Fruit fly (Drosophila melanogaster): Measurements from ENCODE around the gene HDAC4.

DNA sequence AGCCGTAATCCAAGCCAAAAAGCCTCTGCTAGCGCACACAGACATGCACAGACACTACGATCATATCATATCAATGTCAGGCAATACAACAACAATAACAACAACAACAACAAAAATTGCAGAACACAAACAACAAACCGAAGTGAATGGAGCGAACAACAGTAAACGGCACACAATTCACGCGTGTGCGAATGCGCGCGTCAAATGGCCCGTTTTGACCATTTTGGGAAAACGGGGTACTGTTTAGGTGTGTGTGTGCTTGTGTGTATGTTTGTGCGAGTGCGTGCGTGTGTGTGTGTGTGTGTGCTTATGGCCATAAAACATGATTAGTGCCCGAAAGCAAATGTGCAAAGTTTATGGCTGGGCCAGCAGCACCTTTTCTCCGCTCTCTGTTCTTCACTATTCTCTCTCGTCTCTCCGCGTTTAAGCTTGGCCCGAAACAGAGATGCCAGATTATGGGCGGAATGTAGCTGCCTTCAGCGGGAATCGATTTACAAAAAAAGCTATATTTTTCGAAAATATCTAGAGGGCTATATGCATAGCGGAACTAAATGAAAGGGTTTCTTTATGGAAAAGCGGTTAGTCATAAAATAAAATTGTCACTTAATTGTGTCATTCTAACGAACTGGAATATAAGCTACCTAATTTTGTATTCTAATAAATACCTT, 15.5 kb upstream of the HDAC4 start:
- TF ChIP-seq woc (GFP tag; optimal IDR thresholded peaks at IDR 0.05) (peak; percentile 30), Rel (GFP tag; optimal IDR thresholded peaks at IDR 0.05) (no peak), Rel (tag; optimal IDR thresholded peaks at IDR 0.05) (no peak), Sp1 (GFP tag; optimal IDR thresholded peaks at IDR 0.05) (no peak), Vsx2 (GFP tag; optimal IDR thresholded peaks at IDR 0.05; ENCODE audit: partially characterized antibody) (no peak)
